Fruit fly (Drosophila melanogaster) whole organism, embryonic: ENCODE results near the gene CG32425.

ENCODE experiments used
- Aef1 ChIP-seq: fragments of 200-800 bp; sonication (Bioruptor generic); IDR thresholded peaks from 3 replicates; pipeline ENCODE4 v1.3.6; 2022; ENCODE audit warnings: missing biosample characterization, missing genetic modification characterization
- C15 ChIP-seq: fragments of 200-800 bp; sonication (Bioruptor generic); IDR thresholded peaks from 3 replicates; pipeline ENCODE4 v1.3.6; 2022; ENCODE audit warnings: missing biosample characterization, missing genetic modification characterization
- CG10959 ChIP-seq: fragments of 200-800 bp; sonication (Bioruptor generic); IDR thresholded peaks from 2 replicates; pipeline ENCODE4 v1.3.6; 2022; ENCODE audit warnings: missing biosample characterization, missing genetic modification characterization
- CG11696 ChIP-seq: fragments of 200-800 bp; sonication (Bioruptor generic); IDR thresholded peaks from 2 replicates; pipeline ENCODE4 v1.3.6; 2022; ENCODE audit warnings: missing biosample characterization, missing genetic modification characterization
- CG12236 ChIP-seq: fragments of 200-800 bp; sonication (Bioruptor generic); optimal IDR thresholded peaks from 2 replicates; lab custom pipeline; 2016; ENCODE audit warnings: missing biosample characterization, missing genetic modification characterization
- CG15073 ChIP-seq: fragments of 200-800 bp; sonication (Bioruptor generic); optimal IDR thresholded peaks from 2 replicates; lab custom pipeline; 2016; ENCODE audit warnings: missing biosample characterization, missing genetic modification characterization
- CG16813 ChIP-seq: fragments of 200-800 bp; sonication (Bioruptor generic); IDR thresholded peaks from 3 replicates; pipeline ENCODE4 v1.3.6; 2022; ENCODE audit warnings: missing biosample characterization, missing genetic modification characterization; ENCODE audit not compliant: partially characterized antibody
- CG17802 ChIP-seq: fragments of 200-800 bp; sonication (Bioruptor generic); optimal IDR thresholded peaks from 2 replicates; lab custom pipeline; 2018; ENCODE audit warnings: missing biosample characterization, mild to moderate bottlenecking, missing genetic modification characterization, moderate library complexity
- CG1792 ChIP-seq: fragments of 200-800 bp; sonication (Bioruptor generic); optimal IDR thresholded peaks from 2 replicates; lab custom pipeline; 2016; ENCODE audit warnings: missing biosample characterization, missing genetic modification characterization
- CG18476 ChIP-seq: fragments of 200-800 bp; sonication (Bioruptor generic); optimal IDR thresholded peaks from 2 replicates; lab custom pipeline; 2016; ENCODE audit warnings: missing biosample characterization, mild to moderate bottlenecking, missing genetic modification characterization
- CG2678 ChIP-seq: fragments of 200-800 bp; sonication (Bioruptor generic); optimal IDR thresholded peaks from 3 replicates; lab custom pipeline; 2019; ENCODE audit warnings: missing biosample characterization, mild to moderate bottlenecking, missing genetic modification characterization, moderate library complexity
- CG30431 ChIP-seq: fragments of 200-800 bp; sonication (Bioruptor generic); optimal IDR thresholded peaks from 2 replicates; lab custom pipeline; 2017; ENCODE audit warnings: missing biosample characterization, missing genetic modification characterization
- CG3163 ChIP-seq: fragments of 200-800 bp; sonication (Bioruptor generic); optimal IDR thresholded peaks from 3 replicates; lab custom pipeline; 2016; ENCODE audit warnings: missing biosample characterization, missing genetic modification characterization
- CG4360 ChIP-seq: fragments of 200-800 bp; sonication (Bioruptor generic); IDR thresholded peaks from 2 replicates; pipeline ENCODE4 v1.3.6; 2022; ENCODE audit warnings: missing biosample characterization, missing genetic modification characterization
- CG6813 ChIP-seq: fragments of 200-800 bp; sonication (Bioruptor generic); optimal IDR thresholded peaks from 2 replicates; lab custom pipeline; 2017; ENCODE audit warnings: missing biosample characterization, missing genetic modification characterization, mild to moderate bottlenecking, moderate library complexity, missing genetic modification reagents
- CG7839 ChIP-seq: fragments of 200-800 bp; sonication (Bioruptor generic); optimal IDR thresholded peaks from 3 replicates; lab custom pipeline; 2018; ENCODE audit warnings: missing biosample characterization, mild to moderate bottlenecking, missing genetic modification characterization, moderate library complexity
- CG8765 ChIP-seq: fragments of 200-800 bp; sonication (Bioruptor generic); IDR thresholded peaks from 2 replicates; pipeline ENCODE4 v1.3.6; 2022; ENCODE audit warnings: missing biosample characterization, missing genetic modification characterization
- D ChIP-seq, 2 experiments: fragments of 200-800 bp in 1 of 2; fragments of >200 bp in 1 of 2; sonication (Bioruptor generic) in 1 of 2; optimal IDR thresholded peaks; 2 replicates in 1 of 2; 3 replicates in 1 of 2; lab custom pipeline; 2017; ENCODE audit warnings: mild to moderate bottlenecking in 1 of 2, missing biosample characterization in 1 of 2, missing genetic modification characterization in 1 of 2, missing genetic modification reagents in 1 of 2
- D19B ChIP-seq: fragments of 200-800 bp; sonication (Bioruptor generic); optimal IDR thresholded peaks from 2 replicates; lab custom pipeline; 2017; ENCODE audit warnings: missing biosample characterization, mild to moderate bottlenecking, missing genetic modification characterization
- Doc2 ChIP-seq: fragments of 200-800 bp; sonication (Bioruptor generic); IDR thresholded peaks from 2 replicates; pipeline ENCODE4 v1.3.6; 2022; ENCODE audit warnings: missing biosample characterization, missing genetic modification characterization
- E2f1 ChIP-seq: fragments of 200-800 bp; sonication (Bioruptor generic); IDR thresholded peaks from 2 replicates; pipeline ENCODE4 v1.3.6; 2022; ENCODE audit warnings: missing biosample characterization, missing genetic modification characterization
- Fer2 ChIP-seq: fragments of 200-800 bp; sonication (Bioruptor generic); optimal IDR thresholded peaks from 2 replicates; lab custom pipeline; 2018; ENCODE audit warnings: missing biosample characterization, mild to moderate bottlenecking, missing genetic modification characterization, moderate library complexity
- Hsf ChIP-seq: fragments of 200-800 bp; sonication (Bioruptor generic); optimal IDR thresholded peaks from 3 replicates; lab custom pipeline; 2016; ENCODE audit warnings: missing biosample characterization, missing genetic modification characterization
- MTF-1 ChIP-seq: fragments of 200-800 bp; sonication (Bioruptor generic); optimal IDR thresholded peaks from 2 replicates; lab custom pipeline; 2018; ENCODE audit warnings: missing biosample characterization, mild to moderate bottlenecking, missing genetic modification characterization, borderline replicate concordance
- NC2β ChIP-seq: fragments of 200-800 bp; sonication (Bioruptor generic); optimal IDR thresholded peaks from 2 replicates; lab custom pipeline; 2016; ENCODE audit warnings: missing biosample characterization, missing genetic modification characterization
- Nf-YC ChIP-seq: fragments of 200-800 bp; optimal IDR thresholded peaks from 3 replicates; lab custom pipeline; 2019; ENCODE audit warnings: missing biosample characterization, mild to moderate bottlenecking, missing genetic modification characterization, moderate library complexity
- PHDP ChIP-seq: fragments of 200-800 bp; sonication (Bioruptor generic); optimal IDR thresholded peaks from 3 replicates; lab custom pipeline; 2018; ENCODE audit warnings: missing biosample characterization, mild to moderate bottlenecking, missing genetic modification characterization, moderate library complexity
- Pdp1 ChIP-seq, 2 experiments: fragments of 200-800 bp; sonication (Bioruptor generic); optimal IDR thresholded peaks; 3 replicates each; lab custom pipeline; 2016; ENCODE audit warnings: missing biosample characterization in 2 of 2, missing genetic modification characterization in 2 of 2, mild to moderate bottlenecking in 1 of 2, moderate library complexity in 1 of 2
- Side ChIP-seq: fragments of 200-800 bp; sonication (Bioruptor generic); optimal IDR thresholded peaks from 2 replicates; lab custom pipeline; 2016; ENCODE audit warnings: missing biosample characterization, missing genetic modification characterization
- amos ChIP-seq: fragments of 200-800 bp; sonication (Bioruptor generic); IDR thresholded peaks from 2 replicates; pipeline ENCODE4 v1.3.6; 2022; ENCODE audit warnings: missing biosample characterization, missing genetic modification characterization; ENCODE audit not compliant: partially characterized antibody
- ap ChIP-seq: fragments of 200-800 bp; sonication (Bioruptor generic); IDR thresholded peaks from 2 replicates; pipeline ENCODE4 v1.3.6; 2022; ENCODE audit warnings: missing biosample characterization, missing genetic modification characterization
- bab2 ChIP-seq: fragments of 200-800 bp; sonication (Bioruptor generic); optimal IDR thresholded peaks from 2 replicates; lab custom pipeline; 2016; ENCODE audit warnings: missing biosample characterization, missing genetic modification characterization
- corto ChIP-seq: fragments of 200-800 bp; sonication (Bioruptor generic); optimal IDR thresholded peaks from 2 replicates; lab custom pipeline; 2016; ENCODE audit warnings: missing biosample characterization, mild to moderate bottlenecking, missing genetic modification characterization, moderate library complexity
- da ChIP-seq: fragments of 200-800 bp; sonication (Bioruptor generic); optimal IDR thresholded peaks from 2 replicates; lab custom pipeline; 2016; ENCODE audit warnings: missing biosample characterization, missing genetic modification characterization
- dan ChIP-seq: fragments of 200-800 bp; sonication (Bioruptor generic); IDR thresholded peaks from 2 replicates; pipeline ENCODE4 v1.3.6; 2022; ENCODE audit warnings: missing biosample characterization, missing genetic modification characterization
- ems ChIP-seq: fragments of 200-800 bp; sonication (Bioruptor generic); optimal IDR thresholded peaks from 3 replicates; lab custom pipeline; 2016; ENCODE audit warnings: missing biosample characterization, missing genetic modification characterization
- fd3F ChIP-seq: fragments of 200-800 bp; sonication (Bioruptor generic); optimal IDR thresholded peaks from 2 replicates; lab custom pipeline; 2018; ENCODE audit warnings: missing biosample characterization, mild to moderate bottlenecking, missing genetic modification characterization, moderate library complexity
- ftz-f1 ChIP-seq: fragments of 200-800 bp; sonication (Bioruptor generic); optimal IDR thresholded peaks from 2 replicates; lab custom pipeline; 2016; ENCODE audit warnings: missing biosample characterization, missing genetic modification characterization
- jing ChIP-seq: fragments of 200-800 bp; sonication (Bioruptor generic); optimal IDR thresholded peaks from 2 replicates; lab custom pipeline; 2018; ENCODE audit warnings: missing biosample characterization, mild to moderate bottlenecking, missing genetic modification characterization
- kah ChIP-seq: fragments of 200-800 bp; sonication (Bioruptor generic); optimal IDR thresholded peaks from 2 replicates; lab custom pipeline; 2018; ENCODE audit warnings: missing biosample characterization, mild to moderate bottlenecking, missing genetic modification characterization
- ken ChIP-seq: fragments of 200-800 bp; sonication (Bioruptor generic); IDR thresholded peaks from 3 replicates; pipeline ENCODE4 v1.3.6; 2022; ENCODE audit warnings: missing biosample characterization, missing genetic modification characterization
- pan ChIP-seq, 4 experiments: fragments of >200 bp in 3 of 4; fragments of 200-800 bp in 1 of 4; sonication (Bioruptor generic) in 1 of 4; optimal IDR thresholded peaks in 3 of 4; IDR thresholded peaks in 1 of 4; 2 replicates each; pipeline versions ENCODE4 v1.3.6 to Lab custom; 2017 to 2022; ENCODE audit warnings: missing biosample characterization in 2 of 4, missing genetic modification characterization in 2 of 4, mixed read lengths in 1 of 4
- prd ChIP-seq, 3 experiments: fragments of >200 bp in 2 of 3; fragments of 200-800 bp in 1 of 3; sonication (Bioruptor generic) in 1 of 3; optimal IDR thresholded peaks in 2 of 3; IDR thresholded peaks in 1 of 3; 2 replicates in 2 of 3; 3 replicates in 1 of 3; pipeline versions ENCODE4 v1.3.6 to Lab custom; 2017 to 2022; ENCODE audit warnings: missing biosample characterization in 1 of 3, missing genetic modification characterization in 1 of 3
- pum ChIP-seq: fragments of 200-800 bp; sonication (Bioruptor generic); optimal IDR thresholded peaks from 2 replicates; lab custom pipeline; 2016; ENCODE audit warnings: missing biosample characterization, missing genetic modification characterization
- ranshi ChIP-seq: fragments of 200-800 bp; sonication (Bioruptor generic); IDR thresholded peaks from 2 replicates; pipeline ENCODE4 v1.3.6; 2022; ENCODE audit warnings: missing biosample characterization, missing genetic modification characterization
- slou ChIP-seq: fragments of 200-800 bp; sonication (Bioruptor generic); optimal IDR thresholded peaks from 3 replicates; lab custom pipeline; 2016; ENCODE audit warnings: missing biosample characterization, missing genetic modification characterization
- toy ChIP-seq: fragments of 200-800 bp; sonication (Bioruptor generic); IDR thresholded peaks from 2 replicates; pipeline ENCODE4 v1.3.6; 2022; ENCODE audit warnings: missing biosample characterization, missing genetic modification characterization
- vvl ChIP-seq: fragments of 200-800 bp; sonication (Bioruptor generic); IDR thresholded peaks from 2 replicates; pipeline ENCODE4 v1.3.6; 2022; ENCODE audit warnings: missing biosample characterization, missing genetic modification characterization

CG32425 gene

DNA sequence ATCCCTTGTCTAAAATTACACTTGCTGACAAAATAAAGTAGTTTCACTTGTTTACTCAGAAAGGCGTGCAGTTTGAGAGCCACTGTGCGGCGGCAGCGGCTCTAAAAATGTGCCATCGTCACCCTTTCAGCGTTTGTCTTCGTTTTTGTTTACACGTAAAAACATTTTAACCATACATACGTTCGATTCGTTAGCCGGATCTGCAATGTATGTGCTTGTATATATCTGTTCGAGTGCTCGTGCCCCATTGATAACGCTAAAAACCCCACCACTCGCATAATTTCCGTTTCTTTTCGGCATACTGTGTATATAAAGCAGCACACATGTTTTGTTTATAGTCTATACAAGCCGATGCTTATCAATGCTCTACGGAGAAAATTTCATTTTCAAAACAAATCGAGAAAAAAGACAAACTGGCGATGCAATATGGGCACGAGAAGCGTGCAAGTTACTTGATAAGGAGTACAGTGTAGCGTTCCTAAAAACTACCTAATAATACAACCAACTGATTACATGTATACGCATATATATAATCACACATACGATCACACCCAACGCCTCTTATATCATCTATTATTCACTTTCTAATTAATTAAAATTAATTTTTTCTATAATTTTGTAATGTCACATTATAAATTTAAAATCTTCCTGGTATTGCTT is 19.5 kb downstream of the CG32425 start (continued):
- TF ChIP-seq pan (optimal IDR thresholded peaks at IDR 0.05; lab: Kevin White, UChicago) = no peak
- TF ChIP-seq pan (GFP tag; optimal IDR thresholded peaks at IDR 0.05 in 1 of 2, IDR thresholded peaks at IDR 0.05 in 1 of 2) = peak in 1 of 2 experiments; percentile 54
- TF ChIP-seq CG8765 (GFP tag; lab: Robert Waterston, UW) = no peak
- TF ChIP-seq Side (GFP tag; lab: Kevin White, UChicago) = no peak
- TF ChIP-seq Fer2 = no peak
- peak; percentile 1 for TF ChIP-seq fd3F (GFP tag; lab: Kevin White, UChicago)
- no peak for TF ChIP-seq toy (GFP tag; lab: Robert Waterston, UW)
- 0 out of 3 replicates have a peak, but pooled peaks have one; percentile 12 for TF ChIP-seq ken (GFP tag; lab: Robert Waterston, UW)
- no peak for TF ChIP-seq pum (GFP tag; lab: Kevin White, UChicago)
- no peak for TF ChIP-seq CG11696
- no peak for TF ChIP-seq CG18476 (GFP tag; lab: Kevin White, UChicago)
- peak; percentile 32; the same call in 1 of the 2 replicates for TF ChIP-seq E2f1 (GFP tag; lab: Robert Waterston, UW)
- TF ChIP-seq slou (GFP tag; lab: Kevin White, UChicago) = no peak
- no peak for TF ChIP-seq CG15073
- no peak for TF ChIP-seq Nf-YC (tag; lab: Kevin White, UChicago)
- TF ChIP-seq CG1792 (GFP tag; lab: Kevin White, UChicago) = no peak
- no peak for TF ChIP-seq dan (GFP tag; lab: Robert Waterston, UW)
- no peak for TF ChIP-seq D19B (GFP tag; lab: Kevin White, UChicago)
- TF ChIP-seq Hsf (GFP tag; lab: Kevin White, UChicago) = no peak
- no peak for TF ChIP-seq Doc2 (GFP tag; lab: Robert Waterston, UW)
- TF ChIP-seq CG6813 (GFP tag; lab: Kevin White, UChicago) = no peak
- no peak for TF ChIP-seq NC2β (GFP tag; lab: Kevin White, UChicago)
- TF ChIP-seq ap = no peak
- TF ChIP-seq CG4360 (GFP tag; lab: Robert Waterston, UW) = no peak
- peak; percentile 19; the same call in 1 of the 2 replicates for TF ChIP-seq vvl (GFP tag; lab: Robert Waterston, UW)
- TF ChIP-seq kah (GFP tag; lab: Kevin White, UChicago) = no peak
- TF ChIP-seq D (optimal IDR thresholded peaks at IDR 0.05; lab: Kevin White, UChicago) = no peak
- no peak for TF ChIP-seq D (GFP tag; optimal IDR thresholded peaks at IDR 0.05; lab: Kevin White, UChicago)
- no peak for TF ChIP-seq ftz-f1 (GFP tag; lab: Kevin White, UChicago)
- no peak for TF ChIP-seq CG12236 (GFP tag; lab: Kevin White, UChicago)
- no peak for TF ChIP-seq bab2 (GFP tag; lab: Kevin White, UChicago)
- no peak for TF ChIP-seq ems (GFP tag; lab: Kevin White, UChicago)
- no peak for TF ChIP-seq jing (GFP tag; lab: Kevin White, UChicago)
- no peak for TF ChIP-seq MTF-1
- TF ChIP-seq Aef1 = no peak
- TF ChIP-seq CG16813 (GFP tag; lab: Robert Waterston, UW) = no peak
- TF ChIP-seq CG7839 (tag; lab: Kevin White, UChicago) = peak; percentile 45
- TF ChIP-seq CG17802 (tag; lab: Kevin White, UChicago) = no peak
- TF ChIP-seq C15 (GFP tag; lab: Robert Waterston, UW) = no peak
- peak; percentile 31; the same call in 1 of the 2 replicates for TF ChIP-seq amos
- peak; percentile 10; the same call in 1 of the 2 replicates for TF ChIP-seq CG10959 (GFP tag; lab: Robert Waterston, UW)
- no peak for TF ChIP-seq corto (GFP tag; lab: Kevin White, UChicago)
- peak; percentile 45 for TF ChIP-seq PHDP (tag; lab: Kevin White, UChicago)
- no peak for TF ChIP-seq CG3163 (GFP tag; lab: Kevin White, UChicago)
- no peak for TF ChIP-seq ranshi (GFP tag; lab: Robert Waterston, UW)
- TF ChIP-seq prd (optimal IDR thresholded peaks at IDR 0.05; lab: Kevin White, UChicago) = no peak
- TF ChIP-seq prd (GFP tag; IDR thresholded peaks at IDR 0.05; lab: Robert Waterston, UW) = peak; percentile 67
- no peak for TF ChIP-seq CG30431 (GFP tag; lab: Kevin White, UChicago)
- TF ChIP-seq da (GFP tag; lab: Kevin White, UChicago) = no peak
- TF ChIP-seq Pdp1 (GFP tag; optimal IDR thresholded peaks at IDR 0.05; lab: Kevin White, UChicago) = peak in 1 of 2 experiments; percentile 14
- peak; percentile 76 for TF ChIP-seq CG2678
